Fruit fly (Drosophila melanogaster): ENCODE data around the gene CG5854.

Gene CG5854

DNA sequence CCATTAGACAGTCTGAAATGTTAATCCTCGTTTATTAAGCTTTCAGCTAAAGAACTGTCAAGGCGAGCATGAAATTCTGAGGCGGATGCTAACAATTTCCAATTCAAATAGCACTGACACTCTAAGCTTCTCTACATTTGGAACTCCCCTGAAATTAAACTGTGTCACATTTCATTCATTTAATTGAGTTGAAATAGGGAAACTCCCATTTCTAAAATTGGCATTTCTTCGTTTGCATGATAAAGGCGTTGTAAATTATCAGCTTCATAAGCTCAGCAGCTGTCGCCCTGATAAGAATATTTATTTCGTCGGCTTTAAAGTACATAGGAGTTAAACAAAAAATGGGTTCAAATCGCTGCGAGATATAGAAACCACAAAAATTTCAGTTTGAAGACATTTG is 48.5 kb upstream of the CG5854 start:
- no peak for TF ChIP-seq Jra (GFP tag; optimal IDR thresholded peaks at IDR 0.05)
- TF ChIP-seq Rel (GFP tag; optimal IDR thresholded peaks at IDR 0.05) = no peak
- peak; percentile 99 for TF ChIP-seq Rel (tag; optimal IDR thresholded peaks at IDR 0.05)
- TF ChIP-seq jim (GFP tag; optimal IDR thresholded peaks at IDR 0.05) = no peak

DNA sequence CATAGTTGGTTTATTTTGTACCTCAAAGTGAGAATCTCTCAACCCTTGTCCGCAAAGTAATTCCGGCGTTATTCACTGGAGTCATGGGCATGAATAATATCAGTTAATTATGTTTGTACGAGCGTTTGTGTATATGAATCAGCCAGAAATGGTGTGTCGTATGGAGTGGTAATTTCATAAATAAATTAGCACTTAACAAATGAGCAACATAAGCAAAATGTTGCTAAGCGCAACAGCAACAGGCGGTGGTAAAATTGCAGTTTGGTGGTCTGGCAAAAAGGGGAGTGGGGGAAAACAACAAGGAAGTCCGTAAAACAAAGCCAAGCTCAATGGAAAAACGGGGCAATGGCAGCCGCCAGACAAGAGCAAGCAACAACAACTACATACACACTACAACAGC is 48.1 kb upstream of the CG5854 start:
- no peak for TF ChIP-seq jim (GFP tag; optimal IDR thresholded peaks at IDR 0.05)
- TF ChIP-seq N (GFP tag; optimal IDR thresholded peaks at IDR 0.05) = no peak
- TF ChIP-seq ey (GFP tag; optimal IDR thresholded peaks at IDR 0.05) = no peak
- no peak for TF ChIP-seq Hr83 (GFP tag; optimal IDR thresholded peaks at IDR 0.05; ENCODE audit: poor library complexity, severe bottlenecking)
- TF ChIP-seq Abd-B (GFP tag; optimal IDR thresholded peaks at IDR 0.05) = no peak
- no peak for TF ChIP-seq Hr78 (GFP tag; optimal IDR thresholded peaks at IDR 0.05)
- TF ChIP-seq psq (GFP tag; optimal IDR thresholded peaks at IDR 0.05) = no peak

DNA sequence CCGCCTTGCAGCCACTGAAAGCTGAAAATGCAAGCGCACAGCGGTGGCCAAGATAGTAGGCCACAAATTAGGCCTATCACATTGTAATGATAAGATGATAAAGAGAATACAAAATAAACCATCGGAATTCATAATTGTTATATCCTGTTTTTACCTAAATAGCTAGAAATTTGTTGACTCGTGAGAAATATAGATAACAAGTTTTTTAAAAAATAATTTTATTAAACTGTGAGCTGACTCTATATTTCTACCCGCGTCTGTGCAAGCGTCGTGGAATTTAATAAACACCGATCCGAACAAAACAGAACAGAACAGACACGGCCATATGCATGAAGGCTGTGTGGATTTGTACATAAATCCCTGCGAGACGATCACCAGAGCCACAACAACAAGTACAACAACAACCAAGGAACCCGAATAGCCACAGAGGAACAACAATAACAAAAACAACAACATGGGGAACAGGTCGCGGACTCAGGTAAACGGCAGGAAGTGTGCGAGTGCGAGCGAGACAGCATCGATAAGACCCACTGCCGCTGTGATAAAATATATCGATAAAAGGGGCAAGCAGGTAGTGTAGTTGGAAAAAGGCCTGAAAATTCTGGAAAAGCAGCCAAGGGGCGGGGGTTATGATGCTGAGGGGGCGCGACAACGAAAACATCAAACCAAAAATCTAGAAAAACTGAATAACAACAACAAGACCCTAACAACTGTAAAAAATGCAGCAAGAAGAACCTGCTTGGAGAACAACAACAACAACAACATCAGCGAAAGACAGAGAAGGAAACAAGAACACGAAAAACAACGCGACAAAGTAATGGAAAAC is 47.2 kb upstream of the CG5854 start:
- TF ChIP-seq sage (GFP tag; optimal IDR thresholded peaks at IDR 0.05) (peak; percentile 91), dl (GFP tag; optimal IDR thresholded peaks at IDR 0.05; ENCODE audit: insufficient read depth in 1 of 2, partially characterized antibody in 2 of 2) (peak in 1 of 2 experiments; percentile 29), GATAd (GFP tag; optimal IDR thresholded peaks at IDR 0.05) (no peak), ey (GFP tag; optimal IDR thresholded peaks at IDR 0.05) (peak; percentile 94), HLH106 (tag; optimal IDR thresholded peaks at IDR 0.05) (peak; percentile 93), CrebA (GFP tag; optimal IDR thresholded peaks at IDR 0.05; ENCODE audit: borderline replicate concordance) (peak; percentile 80), Hr78 (GFP tag; optimal IDR thresholded peaks at IDR 0.05) (no peak), Dfd (GFP tag; optimal IDR thresholded peaks at IDR 0.05) (no peak), foxo (GFP tag; optimal IDR thresholded peaks at IDR 0.05) (peak; percentile 48 to 94), woc (GFP tag; optimal IDR thresholded peaks at IDR 0.05) (peak; percentile 97), pan (optimal IDR thresholded peaks at IDR 0.05) (no peak), psq (GFP tag; optimal IDR thresholded peaks at IDR 0.05) (peak; percentile 91), Jra (GFP tag; optimal IDR thresholded peaks at IDR 0.05) (peak; percentile 67), brk (GFP tag; optimal IDR thresholded peaks at IDR 0.05) (peak; percentile 81), br (GFP tag; optimal IDR thresholded peaks at IDR 0.05) (peak; percentile 95), jim (GFP tag; optimal IDR thresholded peaks at IDR 0.05) (no peak), sv (GFP tag; optimal IDR thresholded peaks at IDR 0.05) (peak; percentile 59), Dif (GFP tag; optimal IDR thresholded peaks at IDR 0.05; ENCODE audit: partially characterized antibody) (no peak), dsf (GFP tag; optimal IDR thresholded peaks at IDR 0.05; ENCODE audit: borderline replicate concordance) (peak; percentile 53), Hnf4 (GFP tag; optimal IDR thresholded peaks at IDR 0.05) (peak; percentile 89), rgr (GFP tag; optimal IDR thresholded peaks at IDR 0.05) (peak; percentile 95), fru (GFP tag; optimal IDR thresholded peaks at IDR 0.05) (peak; percentile 96), Abd-B (GFP tag; optimal IDR thresholded peaks at IDR 0.05) (no peak), N (GFP tag; optimal IDR thresholded peaks at IDR 0.05) (no peak), Mio (GFP tag; optimal IDR thresholded peaks at IDR 0.05) (no peak), lola (GFP tag; optimal IDR thresholded peaks at IDR 0.05) (no peak), Myc (optimal IDR thresholded peaks at IDR 0.05) (no peak), tai (GFP tag; optimal IDR thresholded peaks at IDR 0.05) (peak; percentile 85), Vsx2 (GFP tag; optimal IDR thresholded peaks at IDR 0.05; ENCODE audit: partially characterized antibody) (peak; percentile 15), CG9705 (GFP tag; optimal IDR thresholded peaks at IDR 0.05) (peak; percentile 87), dmrt93B (GFP tag; optimal IDR thresholded peaks at IDR 0.05) (peak; percentile 88), h (GFP tag; optimal IDR thresholded peaks at IDR 0.05) (peak; percentile 96), Rel (GFP tag; optimal IDR thresholded peaks at IDR 0.05) (peak; percentile 81), Rel (tag; optimal IDR thresholded peaks at IDR 0.05) (peak; percentile 65), OdsH (GFP tag; optimal IDR thresholded peaks at IDR 0.05) (peak; percentile 96), CG32264 (GFP tag; optimal IDR thresholded peaks at IDR 0.05) (peak; percentile 84), Hr83 (GFP tag; optimal IDR thresholded peaks at IDR 0.05; ENCODE audit: poor library complexity, severe bottlenecking) (no peak), Sp1 (GFP tag; optimal IDR thresholded peaks at IDR 0.05) (peak; percentile 95), usp (GFP tag; optimal IDR thresholded peaks at IDR 0.05) (no peak)

Data from whole organism, wandering third instar larva.